Worm (Caenorhabditis elegans): ENCODE results near the gene srj-9.

DNA sequence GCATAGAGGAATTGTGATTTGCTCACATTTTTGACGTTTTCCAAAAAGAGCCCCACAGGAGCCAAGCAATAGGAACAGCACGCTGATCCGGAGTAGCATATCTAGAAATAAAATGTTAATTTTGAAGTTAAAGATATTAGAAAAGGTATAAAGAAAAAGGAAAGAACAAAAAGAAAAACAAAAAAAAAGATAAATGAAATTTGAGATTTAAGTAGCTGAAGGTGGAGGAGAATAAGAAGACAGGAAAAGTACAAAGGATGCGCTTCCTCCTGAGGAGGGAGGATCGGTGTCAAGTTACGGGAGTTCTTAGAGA is 13.0 kb downstream of the srj-9 start, which contains the start of gene cfz-2:
- TF ChIP-seq snpc-4 (tag; optimal IDR thresholded peaks at IDR 0.05) (no peak), sptf-1 (tag; optimal IDR thresholded peaks at IDR 0.05) (no peak), ztf-4 (tag; optimal IDR thresholded peaks at IDR 0.05) (no peak), ceh-82 (tag; optimal IDR thresholded peaks at IDR 0.05) (no peak)
